Worm (Caenorhabditis elegans) whole organism, L3 larva: Measurements from ENCODE around the gene ace-1.

Experiments used
- ama-1 ChIP-seq: fragments of 150-350 bp; optimal IDR thresholded peaks from 2 replicates; lab custom pipeline; 2018
- ceh-28 ChIP-seq: fragments of 150-350 bp; optimal IDR thresholded peaks from 2 replicates; lab custom pipeline; 2014; ENCODE audit warnings: missing biosample characterization, missing genetic modification reagents, missing genetic modification characterization
- daf-12 ChIP-seq: fragments of 150-350 bp; optimal IDR thresholded peaks from 2 replicates; lab custom pipeline; 2014; ENCODE audit warnings: missing biosample characterization, missing genetic modification reagents, missing genetic modification characterization
- lin-39 ChIP-seq: fragments of 150-350 bp; optimal IDR thresholded peaks from 2 replicates; lab custom pipeline; 2018; ENCODE audit warnings: missing biosample characterization, missing genetic modification reagents, missing genetic modification characterization
- nfya-1 ChIP-seq: sonication (generic microtip); optimal IDR thresholded peaks from 2 replicates; lab custom pipeline; 2017; ENCODE audit warnings: missing genetic modification characterization, mild to moderate bottlenecking, missing compliant biosample characterization, antibody characterized with exemption, moderate library complexity; ENCODE audit not compliant: insufficient read depth
- nhr-11 ChIP-seq: fragments of 150-350 bp; optimal IDR thresholded peaks from 2 replicates; lab custom pipeline; 2014; ENCODE audit warnings: missing biosample characterization, missing genetic modification characterization
- pha-4 ChIP-seq: fragments of 150-350 bp; optimal IDR thresholded peaks from 2 replicates; lab custom pipeline; 2014; ENCODE audit warnings: missing biosample characterization, missing genetic modification reagents, missing genetic modification characterization
- pqm-1 ChIP-seq: fragments of 150-350 bp; optimal IDR thresholded peaks from 2 replicates; lab custom pipeline; 2017; ENCODE audit warnings: missing biosample characterization, missing genetic modification characterization, inconsistent platforms

DNA sequence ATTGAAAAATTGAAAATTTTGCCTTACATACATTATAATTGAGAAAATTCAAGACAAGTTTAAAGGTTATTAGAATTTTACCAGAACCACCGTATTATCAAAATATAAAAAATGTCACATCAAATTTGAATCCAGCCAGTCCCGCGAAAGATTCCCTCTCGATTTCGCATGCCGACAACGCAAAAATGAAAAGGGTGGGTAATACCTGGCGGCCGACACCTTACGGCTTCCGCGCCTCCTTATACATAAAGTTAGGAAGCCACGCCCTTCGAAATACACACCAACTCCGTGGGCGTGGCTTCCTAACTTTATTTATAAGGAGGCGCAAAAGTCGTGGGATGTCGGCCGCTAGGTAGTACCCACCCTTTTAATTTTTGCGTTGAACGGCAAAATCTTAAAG lies 9.6 kb upstream of the ace-1 start:
- no peak for TF ChIP-seq pha-4 (tag; lab: Kevin White, UChicago)
- TF ChIP-seq nfya-1 (tag; lab: Kevin White, UChicago), result no peak
- no peak for TF ChIP-seq ceh-28 (tag; lab: Kevin White, UChicago)
- TF ChIP-seq daf-12 (tag; lab: Kevin White, UChicago), result no peak
- no peak for TF ChIP-seq ama-1 (lab: Kevin White, UChicago)
- TF ChIP-seq pqm-1 (tag; lab: Kevin White, UChicago), result no peak
- TF ChIP-seq nhr-11 (tag; lab: Kevin White, UChicago), result no peak
- no peak for TF ChIP-seq lin-39
